Worm (Caenorhabditis elegans) whole organism, L3 larva: ENCODE results near the gene pgm-2.

Experiments
- fkh-10 ChIP-seq: sonication (generic microtip); optimal IDR thresholded peaks from 2 replicates; lab custom pipeline; 2017; ENCODE audit warnings: missing biosample characterization, missing genetic modification reagents, missing genetic modification characterization
- mdl-1 ChIP-seq: fragments of 150-350 bp; optimal IDR thresholded peaks from 2 replicates; lab custom pipeline; 2014; ENCODE audit warnings: missing biosample characterization, missing genetic modification characterization
- nhr-43 ChIP-seq: sonication (generic microtip); optimal IDR thresholded peaks from 2 replicates; lab custom pipeline; 2016; ENCODE audit warnings: mild to moderate bottlenecking, missing genetic modification characterization, missing compliant biosample characterization; ENCODE audit not compliant: poor library complexity, severe bottlenecking
- pqm-1 ChIP-seq: fragments of 150-350 bp; optimal IDR thresholded peaks from 2 replicates; lab custom pipeline; 2017; ENCODE audit warnings: missing biosample characterization, missing genetic modification characterization, inconsistent platforms
- tbx-2 ChIP-seq: sonication (generic microtip); optimal IDR thresholded peaks from 2 replicates; lab custom pipeline; 2016; ENCODE audit warnings: mild to moderate bottlenecking, missing genetic modification characterization, missing compliant biosample characterization

ce11 chrIII:13322578-13322977, 23.4 kb downstream of the pgm-2 start, which contains the start of gene F53A2.11:
- TF ChIP-seq nhr-43 (tag; lab: Kevin White, UChicago) = no peak
- no peak for TF ChIP-seq fkh-10
- no peak for TF ChIP-seq pqm-1 (tag; lab: Kevin White, UChicago)
- no peak for TF ChIP-seq mdl-1 (tag; lab: Kevin White, UChicago)
- TF ChIP-seq tbx-2 (tag; lab: Kevin White, UChicago) = no peak
